Fruit fly (Drosophila melanogaster): Measurements from ENCODE around the gene CG13917.

The CG13917 gene

dm6 chr3L:1577338-1577737, 839 bp downstream of the CG13917 start:
- TF ChIP-seq psq (optimal IDR thresholded peaks at IDR 0.05) (no peak), Sin3A (optimal IDR thresholded peaks at IDR 0.05) (no peak), Myc (optimal IDR thresholded peaks at IDR 0.05) (no peak), h (optimal IDR thresholded peaks at IDR 0.05) (no peak), ttk (optimal IDR thresholded peaks at IDR 0.05) (no peak), insv (optimal IDR thresholded peaks at IDR 0.05) (no peak)

dm6 chr3L:1578391-1578948, 2.0 kb downstream of the CG13917 start:
- no peak for TF ChIP-seq ttk (optimal IDR thresholded peaks at IDR 0.05)
- no peak for TF ChIP-seq h (optimal IDR thresholded peaks at IDR 0.05)
- TF ChIP-seq psq (optimal IDR thresholded peaks at IDR 0.05) = no peak
- TF ChIP-seq Sin3A (optimal IDR thresholded peaks at IDR 0.05) = no peak
- no peak for TF ChIP-seq Myc (optimal IDR thresholded peaks at IDR 0.05)
- no peak for TF ChIP-seq insv (optimal IDR thresholded peaks at IDR 0.05)

- TF ChIP-seq h (optimal IDR thresholded peaks at IDR 0.05) (no peak), Sin3A (optimal IDR thresholded peaks at IDR 0.05) (no peak), insv (optimal IDR thresholded peaks at IDR 0.05) (no peak), psq (optimal IDR thresholded peaks at IDR 0.05) (no peak), ttk (optimal IDR thresholded peaks at IDR 0.05) (no peak), Myc (optimal IDR thresholded peaks at IDR 0.05) (no peak)
These were observed 2.8 kb downstream of the CG13917 start for dm6 chr3L:1579169-1579853.

- no peak for TF ChIP-seq psq (optimal IDR thresholded peaks at IDR 0.05)
- no peak for TF ChIP-seq ttk (optimal IDR thresholded peaks at IDR 0.05)
- TF ChIP-seq insv (optimal IDR thresholded peaks at IDR 0.05) = no peak
- no peak for TF ChIP-seq h (optimal IDR thresholded peaks at IDR 0.05)
- TF ChIP-seq Sin3A (optimal IDR thresholded peaks at IDR 0.05) = no peak
- no peak for TF ChIP-seq Myc (optimal IDR thresholded peaks at IDR 0.05)
These were observed 3.7 kb downstream of the CG13917 start for dm6 chr3L:1580194-1580593.

- TF ChIP-seq h (optimal IDR thresholded peaks at IDR 0.05) (no peak), Sin3A (optimal IDR thresholded peaks at IDR 0.05) (no peak), psq (optimal IDR thresholded peaks at IDR 0.05) (no peak), ttk (optimal IDR thresholded peaks at IDR 0.05) (no peak), insv (optimal IDR thresholded peaks at IDR 0.05) (no peak), Myc (optimal IDR thresholded peaks at IDR 0.05) (no peak)
These were observed 4.3 kb downstream of the CG13917 start for dm6 chr3L:1580821-1581220.

- no peak for TF ChIP-seq ttk (optimal IDR thresholded peaks at IDR 0.05)
- no peak for TF ChIP-seq psq (optimal IDR thresholded peaks at IDR 0.05)
- TF ChIP-seq Myc (optimal IDR thresholded peaks at IDR 0.05) = no peak
- TF ChIP-seq h (optimal IDR thresholded peaks at IDR 0.05) = no peak
- no peak for TF ChIP-seq insv (optimal IDR thresholded peaks at IDR 0.05)
- no peak for TF ChIP-seq Sin3A (optimal IDR thresholded peaks at IDR 0.05)
These were observed 7.5 kb downstream of the CG13917 start for dm6 chr3L:1584003-1584402.

- TF ChIP-seq ttk (optimal IDR thresholded peaks at IDR 0.05) (no peak), Sin3A (optimal IDR thresholded peaks at IDR 0.05) (no peak), insv (optimal IDR thresholded peaks at IDR 0.05) (no peak), psq (optimal IDR thresholded peaks at IDR 0.05) (no peak), Myc (optimal IDR thresholded peaks at IDR 0.05) (no peak), h (optimal IDR thresholded peaks at IDR 0.05) (no peak)
These were observed 8.3 kb downstream of the CG13917 start for dm6 chr3L:1584781-1585180.

dm6 chr3L:1586266-1587054, 10.0 kb downstream of the CG13917 start:
- TF ChIP-seq psq (optimal IDR thresholded peaks at IDR 0.05) = no peak
- no peak for TF ChIP-seq ttk (optimal IDR thresholded peaks at IDR 0.05)
- no peak for TF ChIP-seq Myc (optimal IDR thresholded peaks at IDR 0.05)
- TF ChIP-seq Sin3A (optimal IDR thresholded peaks at IDR 0.05) = no peak
- TF ChIP-seq insv (optimal IDR thresholded peaks at IDR 0.05) = no peak
- no peak for TF ChIP-seq h (optimal IDR thresholded peaks at IDR 0.05)

- no peak for TF ChIP-seq ttk (optimal IDR thresholded peaks at IDR 0.05)
- no peak for TF ChIP-seq h (optimal IDR thresholded peaks at IDR 0.05)
- TF ChIP-seq Sin3A (optimal IDR thresholded peaks at IDR 0.05) = no peak
- TF ChIP-seq psq (optimal IDR thresholded peaks at IDR 0.05) = no peak
- TF ChIP-seq insv (optimal IDR thresholded peaks at IDR 0.05) = no peak
- TF ChIP-seq Myc (optimal IDR thresholded peaks at IDR 0.05) = no peak
These were observed 10.8 kb downstream of the CG13917 start for dm6 chr3L:1587140-1587849.

dm6 chr3L:1590194-1590593, 13.7 kb downstream of the CG13917 start:
- no peak for TF ChIP-seq Myc (optimal IDR thresholded peaks at IDR 0.05)

dm6 chr3L:1591692-1592371, 15.3 kb downstream of the CG13917 start:
- TF ChIP-seq insv (optimal IDR thresholded peaks at IDR 0.05) (no peak), psq (optimal IDR thresholded peaks at IDR 0.05) (no peak), h (optimal IDR thresholded peaks at IDR 0.05) (no peak), Myc (optimal IDR thresholded peaks at IDR 0.05) (no peak), ttk (optimal IDR thresholded peaks at IDR 0.05) (no peak), Sin3A (optimal IDR thresholded peaks at IDR 0.05) (no peak)
